Fruit fly (Drosophila melanogaster) whole organism, embryonic: ENCODE data around the gene AsnRS.

Experiments
- Abd-B ChIP-seq: fragments of 200-800 bp; sonication (Bioruptor generic); optimal IDR thresholded peaks from 2 replicates; lab custom pipeline; 2018; ENCODE audit warnings: missing biosample characterization, mild to moderate bottlenecking, missing genetic modification characterization, moderate library complexity
- Asciz ChIP-seq: fragments of 200-800 bp; sonication (Bioruptor generic); optimal IDR thresholded peaks from 2 replicates; lab custom pipeline; 2017; ENCODE audit warnings: missing biosample characterization, mild to moderate bottlenecking, missing genetic modification characterization, missing genetic modification reagents
- CG10267 ChIP-seq: fragments of 200-800 bp; sonication (Bioruptor generic); optimal IDR thresholded peaks from 2 replicates; lab custom pipeline; 2018; ENCODE audit warnings: missing biosample characterization, mild to moderate bottlenecking, missing genetic modification characterization, moderate library complexity
- CG10366 ChIP-seq: fragments of 200-800 bp; sonication (Bioruptor generic); IDR thresholded peaks from 2 replicates; pipeline ENCODE4 v1.3.6; 2022; ENCODE audit warnings: missing biosample characterization, missing genetic modification characterization
- CG10543 ChIP-seq: fragments of 200-800 bp; sonication (Bioruptor generic); optimal IDR thresholded peaks from 3 replicates; lab custom pipeline; 2017; ENCODE audit warnings: missing biosample characterization, mild to moderate bottlenecking, missing genetic modification characterization, moderate library complexity
- CG10654 ChIP-seq: fragments of 200-800 bp; sonication (Bioruptor generic); optimal IDR thresholded peaks from 2 replicates; lab custom pipeline; 2016; ENCODE audit warnings: missing biosample characterization, missing genetic modification characterization
- CG11723 ChIP-seq: fragments of 200-800 bp; sonication (Bioruptor generic); optimal IDR thresholded peaks from 2 replicates; lab custom pipeline; 2017; ENCODE audit warnings: missing biosample characterization, mild to moderate bottlenecking, missing genetic modification characterization
- CG12299 ChIP-seq: fragments of 200-800 bp; sonication (Bioruptor generic); optimal IDR thresholded peaks from 2 replicates; lab custom pipeline; 2018; ENCODE audit warnings: missing biosample characterization, mild to moderate bottlenecking, missing genetic modification characterization
- CG15479 ChIP-seq: fragments of 200-800 bp; sonication (Bioruptor generic); optimal IDR thresholded peaks from 3 replicates; lab custom pipeline; 2019; ENCODE audit warnings: missing biosample characterization, mild to moderate bottlenecking, missing genetic modification characterization, moderate library complexity
- CG4617 ChIP-seq: fragments of 200-800 bp; sonication (Bioruptor generic); optimal IDR thresholded peaks from 3 replicates; lab custom pipeline; 2016; ENCODE audit warnings: missing biosample characterization, missing genetic modification characterization, borderline replicate concordance
- CG4730 ChIP-seq: fragments of 200-800 bp; sonication (Bioruptor generic); IDR thresholded peaks from 2 replicates; pipeline ENCODE4 v1.3.6; 2022; ENCODE audit warnings: missing biosample characterization, missing genetic modification characterization
- CG6254 ChIP-seq: fragments of 200-800 bp; sonication (Bioruptor generic); optimal IDR thresholded peaks from 3 replicates; lab custom pipeline; 2017; ENCODE audit warnings: mild to moderate bottlenecking, missing biosample characterization, missing genetic modification reagents, missing genetic modification characterization
- CG6654 ChIP-seq: fragments of 200-800 bp; sonication (Bioruptor generic); optimal IDR thresholded peaks from 2 replicates; lab custom pipeline; 2017; ENCODE audit warnings: missing biosample characterization, mild to moderate bottlenecking, missing genetic modification characterization
- CG6854 ChIP-seq: fragments of 200-800 bp; sonication (Bioruptor generic); optimal IDR thresholded peaks from 3 replicates; lab custom pipeline; 2017; ENCODE audit warnings: missing biosample characterization, mild to moderate bottlenecking, missing genetic modification characterization
- CG7987 ChIP-seq: fragments of 200-800 bp; sonication (Bioruptor generic); optimal IDR thresholded peaks from 2 replicates; lab custom pipeline; 2018; ENCODE audit warnings: missing biosample characterization, mild to moderate bottlenecking, missing genetic modification characterization, moderate library complexity
- CG8089 ChIP-seq: fragments of 200-800 bp; sonication (Bioruptor generic); optimal IDR thresholded peaks from 3 replicates; lab custom pipeline; 2016; ENCODE audit warnings: missing biosample characterization, missing genetic modification characterization
- CG8388 ChIP-seq: fragments of 200-800 bp; sonication (Bioruptor generic); optimal IDR thresholded peaks from 2 replicates; lab custom pipeline; 2019; ENCODE audit warnings: missing biosample characterization, mild to moderate bottlenecking, missing genetic modification characterization, moderate library complexity
- CG9817 ChIP-seq: fragments of 200-800 bp; sonication (Bioruptor generic); optimal IDR thresholded peaks from 2 replicates; lab custom pipeline; 2018; ENCODE audit warnings: missing biosample characterization, mild to moderate bottlenecking, missing genetic modification characterization, moderate library complexity
- CG9876 ChIP-seq: fragments of 200-800 bp; sonication (Bioruptor generic); optimal IDR thresholded peaks from 2 replicates; lab custom pipeline; 2016; ENCODE audit warnings: missing biosample characterization, missing genetic modification characterization
- Camta ChIP-seq: fragments of 200-800 bp; sonication (Bioruptor generic); optimal IDR thresholded peaks from 2 replicates; lab custom pipeline; 2016; ENCODE audit warnings: missing biosample characterization, missing genetic modification characterization
- Chrac-16 ChIP-seq: fragments of 200-800 bp; sonication (Bioruptor generic); optimal IDR thresholded peaks from 3 replicates; lab custom pipeline; 2016; ENCODE audit warnings: missing biosample characterization, missing genetic modification characterization
- Deaf1 ChIP-seq: fragments of 200-800 bp; optimal IDR thresholded peaks from 3 replicates; lab custom pipeline; 2019; ENCODE audit warnings: missing biosample characterization, mild to moderate bottlenecking, missing genetic modification characterization, moderate library complexity
- Elba2 ChIP-seq: fragments of 200-800 bp; sonication (Bioruptor generic); optimal IDR thresholded peaks from 3 replicates; lab custom pipeline; 2016; ENCODE audit warnings: missing biosample characterization, missing genetic modification characterization
- Jarid2 ChIP-seq: fragments of 200-800 bp; sonication (Bioruptor generic); optimal IDR thresholded peaks from 3 replicates; lab custom pipeline; 2017; ENCODE audit warnings: mild to moderate bottlenecking, missing biosample characterization, missing genetic modification reagents, missing genetic modification characterization
- Lpt ChIP-seq: fragments of >200 bp; optimal IDR thresholded peaks from 2 replicates; lab custom pipeline; 2018; ENCODE audit warnings: missing biosample characterization, missing genetic modification characterization
- Myb ChIP-seq: fragments of 200-800 bp; sonication (Bioruptor generic); optimal IDR thresholded peaks from 2 replicates; lab custom pipeline; 2016; ENCODE audit warnings: missing biosample characterization, missing genetic modification characterization
- Neu2 ChIP-seq: fragments of 200-800 bp; sonication (Bioruptor generic); optimal IDR thresholded peaks from 3 replicates; lab custom pipeline; 2016; ENCODE audit warnings: missing biosample characterization, missing genetic modification characterization, borderline replicate concordance
- TFAM ChIP-seq: fragments of 200-800 bp; sonication (Bioruptor generic); optimal IDR thresholded peaks from 2 replicates; lab custom pipeline; 2017; ENCODE audit warnings: missing biosample characterization, missing genetic modification characterization, inconsistent platforms
- YL-1 ChIP-seq: fragments of 200-800 bp; sonication (Bioruptor generic); optimal IDR thresholded peaks from 3 replicates; lab custom pipeline; 2017; ENCODE audit warnings: missing biosample characterization, mild to moderate bottlenecking, missing genetic modification characterization
- bsh ChIP-seq, 2 experiments: fragments of 200-800 bp; sonication (Bioruptor generic); optimal IDR thresholded peaks; 2 replicates each; lab custom pipeline; 2017 to 2018; ENCODE audit warnings: mild to moderate bottlenecking in 2 of 2, missing biosample characterization in 2 of 2, missing genetic modification characterization in 2 of 2, moderate library complexity in 1 of 2
- cas ChIP-seq: fragments of 200-800 bp; sonication (Bioruptor generic); IDR thresholded peaks from 2 replicates; pipeline ENCODE4 v1.3.6; 2022; ENCODE audit warnings: missing biosample characterization, missing genetic modification characterization
- cato ChIP-seq: fragments of 200-800 bp; sonication (Bioruptor generic); optimal IDR thresholded peaks from 2 replicates; lab custom pipeline; 2016; ENCODE audit warnings: missing biosample characterization, missing genetic modification characterization, borderline replicate concordance
- chinmo ChIP-seq: fragments of 200-800 bp; sonication (Bioruptor generic); IDR thresholded peaks from 4 replicates; pipeline ENCODE4 v1.3.6; 2022; ENCODE audit warnings: missing biosample characterization, missing genetic modification characterization; ENCODE audit not compliant: partially characterized antibody
- chn ChIP-seq: fragments of 200-800 bp; sonication (Bioruptor generic); optimal IDR thresholded peaks from 2 replicates; lab custom pipeline; 2016; ENCODE audit warnings: missing biosample characterization, missing genetic modification characterization
- crp ChIP-seq, 2 experiments: fragments of 200-800 bp; sonication (Bioruptor generic); optimal IDR thresholded peaks; 2 replicates in 1 of 2; 3 replicates in 1 of 2; lab custom pipeline; 2017; ENCODE audit warnings: missing biosample characterization in 2 of 2, missing genetic modification characterization in 2 of 2, mild to moderate bottlenecking in 1 of 2, moderate library complexity in 1 of 2
- ems ChIP-seq: fragments of 200-800 bp; sonication (Bioruptor generic); optimal IDR thresholded peaks from 3 replicates; lab custom pipeline; 2016; ENCODE audit warnings: missing biosample characterization, missing genetic modification characterization
- fd3F ChIP-seq: fragments of 200-800 bp; sonication (Bioruptor generic); optimal IDR thresholded peaks from 2 replicates; lab custom pipeline; 2018; ENCODE audit warnings: missing biosample characterization, mild to moderate bottlenecking, missing genetic modification characterization, moderate library complexity
- hb ChIP-seq: fragments of 200-800 bp; sonication (Bioruptor generic); IDR thresholded peaks from 3 replicates; pipeline ENCODE4 v1.3.6; 2022; ENCODE audit warnings: missing biosample characterization, missing genetic modification characterization; ENCODE audit not compliant: partially characterized antibody
- hkb ChIP-seq, 2 experiments: fragments of 200-800 bp in 1 of 2; fragments of >200 bp in 1 of 2; sonication (Bioruptor generic) in 1 of 2; IDR thresholded peaks in 1 of 2; optimal IDR thresholded peaks in 1 of 2; 2 replicates each; pipeline versions ENCODE4 v1.3.6 to Lab custom; 2017 to 2022; ENCODE audit warnings: missing biosample characterization in 1 of 2, missing genetic modification characterization in 1 of 2
- jigr1 ChIP-seq: fragments of 200-800 bp; sonication (Bioruptor generic); IDR thresholded peaks from 3 replicates; pipeline ENCODE4 v1.3.6; 2022; ENCODE audit warnings: missing biosample characterization, missing genetic modification characterization
- jing ChIP-seq: fragments of 200-800 bp; sonication (Bioruptor generic); optimal IDR thresholded peaks from 2 replicates; lab custom pipeline; 2018; ENCODE audit warnings: missing biosample characterization, mild to moderate bottlenecking, missing genetic modification characterization
- nau ChIP-seq: fragments of 200-800 bp; sonication (Bioruptor generic); optimal IDR thresholded peaks from 3 replicates; lab custom pipeline; 2017; ENCODE audit warnings: missing biosample characterization, mild to moderate bottlenecking, missing genetic modification characterization, missing genetic modification reagents
- salm ChIP-seq: fragments of 200-800 bp; sonication (Bioruptor generic); optimal IDR thresholded peaks from 2 replicates; lab custom pipeline; 2018; ENCODE audit warnings: missing biosample characterization, mild to moderate bottlenecking, missing genetic modification characterization
- so ChIP-seq: fragments of 200-800 bp; sonication (Bioruptor generic); IDR thresholded peaks from 3 replicates; pipeline ENCODE4 v1.3.6; 2022; ENCODE audit warnings: missing biosample characterization, missing genetic modification characterization
- sob ChIP-seq: fragments of 200-800 bp; sonication (Bioruptor generic); IDR thresholded peaks from 2 replicates; pipeline ENCODE4 v1.3.6; 2022; ENCODE audit warnings: missing biosample characterization, missing genetic modification characterization
- ssp ChIP-seq: fragments of 200-800 bp; sonication (Bioruptor generic); IDR thresholded peaks from 2 replicates; pipeline ENCODE4 v1.3.6; 2022; ENCODE audit warnings: missing biosample characterization, missing genetic modification characterization
- tio ChIP-seq: fragments of 200-800 bp; sonication (Bioruptor generic); optimal IDR thresholded peaks from 2 replicates; lab custom pipeline; 2017; ENCODE audit warnings: missing biosample characterization, missing genetic modification characterization, inconsistent platforms
- usp ChIP-seq: fragments of >200 bp; optimal IDR thresholded peaks from 2 replicates; lab custom pipeline; 2017; ENCODE audit warnings: missing biosample characterization, missing genetic modification characterization

AsnRS gene

DNA sequence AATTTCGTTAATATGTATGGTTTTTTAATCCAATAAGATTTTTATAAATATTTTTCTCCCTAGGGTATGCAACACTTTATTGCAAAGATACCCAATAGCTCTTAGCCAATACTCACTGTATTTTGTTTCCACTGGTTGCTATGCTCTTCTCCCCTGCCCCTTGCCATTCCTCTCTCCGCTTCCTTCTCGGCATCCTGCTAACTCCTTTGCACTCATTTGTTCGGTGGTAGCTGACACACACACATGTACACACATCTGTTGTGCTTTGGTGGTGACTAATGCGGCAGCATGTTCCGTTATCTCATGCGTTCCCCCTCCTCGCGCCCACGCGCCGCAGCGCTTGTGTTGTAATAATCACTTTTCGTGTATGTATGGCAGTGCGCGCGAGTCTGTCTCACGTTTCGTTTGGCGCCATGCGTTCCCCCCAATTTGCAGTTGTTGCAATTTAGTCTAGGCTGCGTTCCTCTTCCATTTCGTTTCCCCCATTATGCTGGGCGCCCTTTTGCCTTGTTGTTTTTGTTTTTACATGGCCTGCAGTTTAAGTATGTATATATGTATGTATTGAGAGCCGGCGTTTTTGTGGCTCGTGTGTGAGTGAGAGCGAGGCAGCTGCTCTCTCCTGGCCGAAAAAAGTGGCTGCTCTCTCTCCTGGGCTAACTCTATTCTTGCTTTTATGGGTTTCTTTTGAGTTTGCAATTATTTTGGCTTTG lies 3.2 kb upstream of the AsnRS start, which contains the start of gene Polr1D (continued):
- peak; percentile 33 for TF ChIP-seq CG8388 (GFP tag; lab: Kevin White, UChicago)
- TF ChIP-seq ems, result no peak
- TF ChIP-seq hb (GFP tag; lab: Robert Waterston, UW), result no peak
- TF ChIP-seq Asciz (GFP tag; lab: Kevin White, UChicago), result no peak
- no peak for TF ChIP-seq CG10267 (tag; lab: Kevin White, UChicago)
- TF ChIP-seq CG6254 (GFP tag; lab: Kevin White, UChicago), result no peak
- TF ChIP-seq fd3F (GFP tag; lab: Kevin White, UChicago), result no peak
- peak; percentile 99 for TF ChIP-seq chinmo (GFP tag; lab: Robert Waterston, UW)
- no peak for TF ChIP-seq salm
- TF ChIP-seq YL-1, result no peak
- peak; percentile 71 for TF ChIP-seq Lpt (GFP tag; lab: Kevin White, UChicago)
- TF ChIP-seq CG6854, result no peak
- no peak for TF ChIP-seq CG9817
- no peak for TF ChIP-seq Jarid2 (GFP tag; lab: Kevin White, UChicago)
- TF ChIP-seq TFAM (GFP tag; lab: Kevin White, UChicago), result no peak
- TF ChIP-seq nau (GFP tag; lab: Kevin White, UChicago), result no peak
- TF ChIP-seq CG6654 (GFP tag; lab: Kevin White, UChicago), result no peak
- TF ChIP-seq CG10543, result peak; percentile 43
- no peak for TF ChIP-seq CG8089 (GFP tag; lab: Kevin White, UChicago)
- peak; percentile 78 for TF ChIP-seq CG15479
- TF ChIP-seq Chrac-16, result no peak
- TF ChIP-seq CG4617 (GFP tag; lab: Kevin White, UChicago), result no peak
- TF ChIP-seq hkb (optimal IDR thresholded peaks at IDR 0.05; lab: Kevin White, UChicago), result no peak
- TF ChIP-seq hkb (GFP tag; IDR thresholded peaks at IDR 0.05; lab: Robert Waterston, UW), result 0 out of 2 replicates have a peak, but pooled peaks have one; percentile 53
- no peak for TF ChIP-seq Elba2 (GFP tag; lab: Kevin White, UChicago)
- no peak for TF ChIP-seq CG7987 (GFP tag; lab: Kevin White, UChicago)
- no peak for TF ChIP-seq Abd-B
- no peak for TF ChIP-seq CG10366 (GFP tag; lab: Robert Waterston, UW)
- TF ChIP-seq so (GFP tag; lab: Robert Waterston, UW), result peak; percentile 60; the same call in 1 of the 3 replicates
- TF ChIP-seq CG9876 (GFP tag; lab: Kevin White, UChicago), result no peak
- no peak for TF ChIP-seq cato (GFP tag; lab: Kevin White, UChicago)
- TF ChIP-seq cas (GFP tag; lab: Robert Waterston, UW), result no peak
- TF ChIP-seq ssp (GFP tag; lab: Robert Waterston, UW), result no peak
- no peak for TF ChIP-seq sob (GFP tag; lab: Robert Waterston, UW)
- no peak for TF ChIP-seq jigr1 (GFP tag; lab: Robert Waterston, UW)
- no peak for TF ChIP-seq tio
- no peak for TF ChIP-seq Neu2 (GFP tag; lab: Kevin White, UChicago)
- no peak for TF ChIP-seq Camta (GFP tag; lab: Kevin White, UChicago)
- TF ChIP-seq CG4730 (GFP tag; lab: Robert Waterston, UW), result no peak
- TF ChIP-seq Myb (GFP tag; lab: Kevin White, UChicago), result no peak
- TF ChIP-seq jing, result no peak
- TF ChIP-seq CG12299, result peak; percentile 54
- TF ChIP-seq chn, result peak; percentile 19
- peak in 1 of 2 experiments; percentile 5 for TF ChIP-seq bsh (GFP tag; optimal IDR thresholded peaks at IDR 0.05; lab: Kevin White, UChicago)
- peak; percentile 48 for TF ChIP-seq Deaf1 (tag; lab: Kevin White, UChicago)
- TF ChIP-seq crp (GFP tag; optimal IDR thresholded peaks at IDR 0.05; lab: Kevin White, UChicago), result no peak
- TF ChIP-seq usp (GFP tag; lab: Kevin White, UChicago), result no peak
- no peak for TF ChIP-seq CG11723 (GFP tag; lab: Kevin White, UChicago)
- TF ChIP-seq CG10654, result no peak
